Fruit fly (Drosophila melanogaster) whole organism, embryonic: ENCODE data around the gene sbr.

Experiments used
- Asciz ChIP-seq: fragments of 200-800 bp; sonication (Bioruptor generic); optimal IDR thresholded peaks from 2 replicates; lab custom pipeline; 2017; ENCODE audit warnings: missing biosample characterization, mild to moderate bottlenecking, missing genetic modification characterization, missing genetic modification reagents
- Atf3 ChIP-seq: fragments of 200-800 bp; sonication (Bioruptor generic); optimal IDR thresholded peaks from 3 replicates; lab custom pipeline; 2016; ENCODE audit warnings: missing biosample characterization, missing genetic modification characterization
- CG10462 ChIP-seq: fragments of 200-800 bp; sonication (Bioruptor generic); optimal IDR thresholded peaks from 2 replicates; lab custom pipeline; 2016; ENCODE audit warnings: missing biosample characterization, missing genetic modification characterization
- CG11560 ChIP-seq: fragments of 200-800 bp; sonication (Bioruptor generic); IDR thresholded peaks from 3 replicates; pipeline ENCODE4 v1.3.6; 2022; ENCODE audit warnings: missing biosample characterization, missing genetic modification characterization
- CG14441 ChIP-seq: fragments of 200-800 bp; sonication (Bioruptor generic); IDR thresholded peaks from 2 replicates; pipeline ENCODE4 v1.3.6; 2022; ENCODE audit warnings: missing biosample characterization, missing genetic modification characterization
- CG14710 ChIP-seq: fragments of 200-800 bp; sonication (Bioruptor generic); optimal IDR thresholded peaks from 3 replicates; lab custom pipeline; 2019; ENCODE audit warnings: missing biosample characterization, mild to moderate bottlenecking, missing genetic modification characterization, moderate library complexity
- CG15269 ChIP-seq: fragments of 200-800 bp; sonication (Bioruptor generic); optimal IDR thresholded peaks from 2 replicates; lab custom pipeline; 2018; ENCODE audit warnings: missing biosample characterization, mild to moderate bottlenecking, missing genetic modification characterization, moderate library complexity
- CG17328 ChIP-seq: fragments of 200-800 bp; sonication (Bioruptor generic); IDR thresholded peaks from 2 replicates; pipeline ENCODE4 v1.3.6; 2022; ENCODE audit warnings: missing biosample characterization, missing genetic modification characterization
- CG18476 ChIP-seq: fragments of 200-800 bp; sonication (Bioruptor generic); optimal IDR thresholded peaks from 2 replicates; lab custom pipeline; 2016; ENCODE audit warnings: missing biosample characterization, mild to moderate bottlenecking, missing genetic modification characterization
- CG2202 ChIP-seq: fragments of 200-800 bp; sonication (Bioruptor generic); optimal IDR thresholded peaks from 2 replicates; lab custom pipeline; 2018; ENCODE audit warnings: missing biosample characterization, mild to moderate bottlenecking, missing genetic modification characterization
- CG30431 ChIP-seq: fragments of 200-800 bp; sonication (Bioruptor generic); optimal IDR thresholded peaks from 2 replicates; lab custom pipeline; 2017; ENCODE audit warnings: missing biosample characterization, missing genetic modification characterization
- CG33213 ChIP-seq: fragments of 200-800 bp; sonication (Bioruptor generic); optimal IDR thresholded peaks from 3 replicates; lab custom pipeline; 2016; ENCODE audit warnings: missing biosample characterization, missing genetic modification characterization
- CG6654 ChIP-seq: fragments of 200-800 bp; sonication (Bioruptor generic); optimal IDR thresholded peaks from 2 replicates; lab custom pipeline; 2017; ENCODE audit warnings: missing biosample characterization, mild to moderate bottlenecking, missing genetic modification characterization
- CG6683 ChIP-seq: fragments of 200-800 bp; sonication (Bioruptor generic); optimal IDR thresholded peaks from 2 replicates; lab custom pipeline; 2017; ENCODE audit warnings: missing biosample characterization, mild to moderate bottlenecking, missing genetic modification characterization, missing genetic modification reagents
- CG6689 ChIP-seq: fragments of 200-800 bp; sonication (Bioruptor generic); IDR thresholded peaks from 2 replicates; pipeline ENCODE4 v1.3.6; 2022; ENCODE audit warnings: missing biosample characterization, missing genetic modification characterization
- CG8765 ChIP-seq: fragments of 200-800 bp; sonication (Bioruptor generic); IDR thresholded peaks from 2 replicates; pipeline ENCODE4 v1.3.6; 2022; ENCODE audit warnings: missing biosample characterization, missing genetic modification characterization
- CG9437 ChIP-seq: fragments of 200-800 bp; sonication (Bioruptor generic); optimal IDR thresholded peaks from 2 replicates; lab custom pipeline; 2018; ENCODE audit warnings: missing biosample characterization, mild to moderate bottlenecking, missing genetic modification characterization
- CG9609 ChIP-seq: fragments of 200-800 bp; sonication (Bioruptor generic); optimal IDR thresholded peaks from 3 replicates; lab custom pipeline; 2016; ENCODE audit warnings: missing biosample characterization, missing genetic modification characterization
- Camta ChIP-seq: fragments of 200-800 bp; sonication (Bioruptor generic); optimal IDR thresholded peaks from 2 replicates; lab custom pipeline; 2016; ENCODE audit warnings: missing biosample characterization, missing genetic modification characterization
- CkIIα-i1 ChIP-seq: fragments of 200-800 bp; sonication (Bioruptor generic); IDR thresholded peaks from 2 replicates; pipeline ENCODE4 v1.3.6; 2022; ENCODE audit warnings: missing biosample characterization, missing genetic modification characterization
- Dip2 ChIP-seq: fragments of 200-800 bp; sonication (Bioruptor generic); IDR thresholded peaks from 2 replicates; pipeline ENCODE4 v1.3.6; 2022; ENCODE audit warnings: missing biosample characterization, missing genetic modification characterization
- Drgx ChIP-seq: fragments of 200-800 bp; sonication (Bioruptor generic); IDR thresholded peaks from 2 replicates; pipeline ENCODE4 v1.3.6; 2022; ENCODE audit warnings: missing biosample characterization, missing genetic modification characterization
- H15 ChIP-seq: fragments of 200-800 bp; sonication (Bioruptor generic); IDR thresholded peaks from 3 replicates; pipeline ENCODE4 v1.3.6; 2022; ENCODE audit warnings: missing biosample characterization, missing genetic modification characterization
- HLH3B ChIP-seq: fragments of 200-800 bp; sonication (Bioruptor generic); IDR thresholded peaks from 2 replicates; pipeline ENCODE4 v1.3.6; 2022; ENCODE audit warnings: missing biosample characterization, missing genetic modification characterization
- Hand ChIP-seq: fragments of 200-800 bp; sonication (Bioruptor generic); optimal IDR thresholded peaks from 2 replicates; lab custom pipeline; 2017; ENCODE audit warnings: mild to moderate bottlenecking, missing biosample characterization, missing genetic modification reagents, missing genetic modification characterization
- HmgD ChIP-seq: fragments of 200-800 bp; sonication (Bioruptor generic); optimal IDR thresholded peaks from 3 replicates; lab custom pipeline; 2016; ENCODE audit warnings: missing biosample characterization, missing genetic modification characterization
- Lim3 ChIP-seq: fragments of 200-800 bp; sonication (Bioruptor generic); IDR thresholded peaks from 2 replicates; pipeline ENCODE4 v1.3.6; 2022; ENCODE audit warnings: missing biosample characterization, missing genetic modification characterization
- MTF-1 ChIP-seq: fragments of 200-800 bp; sonication (Bioruptor generic); optimal IDR thresholded peaks from 2 replicates; lab custom pipeline; 2018; ENCODE audit warnings: missing biosample characterization, mild to moderate bottlenecking, missing genetic modification characterization, borderline replicate concordance
- Oli ChIP-seq: fragments of 200-800 bp; sonication (Bioruptor generic); optimal IDR thresholded peaks from 2 replicates; lab custom pipeline; 2018; ENCODE audit warnings: missing biosample characterization, mild to moderate bottlenecking, missing genetic modification characterization, moderate library complexity
- Sox102F ChIP-seq: fragments of 200-800 bp; sonication (Bioruptor generic); optimal IDR thresholded peaks from 2 replicates; lab custom pipeline; 2018; ENCODE audit warnings: missing biosample characterization, mild to moderate bottlenecking, missing genetic modification characterization, moderate library complexity
- Usf ChIP-seq: fragments of 200-800 bp; sonication (Bioruptor generic); optimal IDR thresholded peaks from 2 replicates; lab custom pipeline; 2017; ENCODE audit warnings: missing genotype, missing biosample characterization, missing genetic modification characterization
- Xbp1 ChIP-seq: fragments of 200-800 bp; sonication (Bioruptor generic); optimal IDR thresholded peaks from 3 replicates; lab custom pipeline; 2016; ENCODE audit warnings: missing biosample characterization, mild to moderate bottlenecking, missing genetic modification characterization
- al ChIP-seq: fragments of 200-800 bp; sonication (Bioruptor generic); IDR thresholded peaks from 2 replicates; pipeline ENCODE4 v1.3.6; 2022; ENCODE audit warnings: missing biosample characterization, missing genetic modification characterization
- crol ChIP-seq: fragments of 200-800 bp; sonication (Bioruptor generic); IDR thresholded peaks from 2 replicates; pipeline ENCODE4 v1.3.6; 2022; ENCODE audit warnings: missing biosample characterization, missing genetic modification characterization
- dpn ChIP-seq, 2 experiments: fragments of 200-800 bp; sonication (Bioruptor generic); optimal IDR thresholded peaks; 3 replicates each; lab custom pipeline; 2016; ENCODE audit warnings: missing biosample characterization in 2 of 2, missing genetic modification characterization in 2 of 2
- esg ChIP-seq: fragments of 200-800 bp; sonication (Bioruptor generic); conservative IDR thresholded peaks from 2 replicates; pipeline ENCODE4 v1.3.6; 2022; ENCODE audit warnings: missing biosample characterization, missing genetic modification characterization
- fd3F ChIP-seq: fragments of 200-800 bp; sonication (Bioruptor generic); optimal IDR thresholded peaks from 2 replicates; lab custom pipeline; 2018; ENCODE audit warnings: missing biosample characterization, mild to moderate bottlenecking, missing genetic modification characterization, moderate library complexity
- ind ChIP-seq: fragments of 200-800 bp; sonication (Bioruptor generic); optimal IDR thresholded peaks from 3 replicates; lab custom pipeline; 2016; ENCODE audit warnings: missing biosample characterization, missing genetic modification characterization
- klu ChIP-seq: fragments of 200-800 bp; sonication (Bioruptor generic); IDR thresholded peaks from 2 replicates; pipeline ENCODE4 v1.3.6; 2022; ENCODE audit warnings: missing biosample characterization, missing genetic modification characterization
- lilli ChIP-seq: fragments of 200-800 bp; sonication (Bioruptor generic); optimal IDR thresholded peaks from 3 replicates; lab custom pipeline; 2016; ENCODE audit warnings: missing biosample characterization, missing genetic modification characterization
- luna ChIP-seq: fragments of 200-800 bp; sonication (Bioruptor generic); optimal IDR thresholded peaks from 2 replicates; lab custom pipeline; 2016; ENCODE audit warnings: missing biosample characterization, missing genetic modification characterization
- pfk ChIP-seq: fragments of 200-800 bp; sonication (Bioruptor generic); optimal IDR thresholded peaks from 2 replicates; lab custom pipeline; 2018; ENCODE audit warnings: missing biosample characterization, mild to moderate bottlenecking, missing genetic modification characterization, moderate library complexity
- pum ChIP-seq: fragments of 200-800 bp; sonication (Bioruptor generic); optimal IDR thresholded peaks from 2 replicates; lab custom pipeline; 2016; ENCODE audit warnings: missing biosample characterization, missing genetic modification characterization
- ro ChIP-seq: fragments of 200-800 bp; sonication (Bioruptor generic); IDR thresholded peaks from 2 replicates; pipeline ENCODE4 v1.3.6; 2022; ENCODE audit warnings: missing biosample characterization, missing genetic modification characterization
- seq ChIP-seq: fragments of 200-800 bp; sonication (Bioruptor generic); IDR thresholded peaks from 2 replicates; pipeline ENCODE4 v1.3.6; 2022; ENCODE audit warnings: missing biosample characterization, missing genetic modification characterization
- sim ChIP-seq: fragments of 200-800 bp; sonication (Bioruptor generic); IDR thresholded peaks from 2 replicates; pipeline ENCODE4 v1.3.6; 2022; ENCODE audit warnings: missing biosample characterization, missing genetic modification characterization
- sob ChIP-seq: fragments of 200-800 bp; sonication (Bioruptor generic); IDR thresholded peaks from 2 replicates; pipeline ENCODE4 v1.3.6; 2022; ENCODE audit warnings: missing biosample characterization, missing genetic modification characterization
- stc ChIP-seq: fragments of 200-800 bp; sonication (Bioruptor generic); IDR thresholded peaks from 2 replicates; pipeline ENCODE4 v1.3.6; 2022; ENCODE audit warnings: missing biosample characterization, missing genetic modification characterization
- tin ChIP-seq: fragments of 200-800 bp; sonication (Bioruptor generic); optimal IDR thresholded peaks from 3 replicates; lab custom pipeline; 2016; ENCODE audit warnings: missing biosample characterization, missing genetic modification characterization
- trh ChIP-seq: fragments of 200-800 bp; sonication (Bioruptor generic); optimal IDR thresholded peaks from 2 replicates; lab custom pipeline; 2016; ENCODE audit warnings: missing biosample characterization, missing genetic modification characterization
- usp ChIP-seq: fragments of >200 bp; optimal IDR thresholded peaks from 2 replicates; lab custom pipeline; 2017; ENCODE audit warnings: missing biosample characterization, missing genetic modification characterization
- zf30C ChIP-seq: fragments of 200-800 bp; sonication (Bioruptor generic); optimal IDR thresholded peaks from 3 replicates; lab custom pipeline; 2018; ENCODE audit warnings: missing biosample characterization, mild to moderate bottlenecking, missing genetic modification characterization

The sbr gene

dm6 chrX:10832369-10832768 is 14.5 kb downstream of the sbr start (continued):
- TF ChIP-seq CG10462 (GFP tag; lab: Kevin White, UChicago): peak; percentile 22
- peak; percentile 6 for TF ChIP-seq Asciz
- no peak for TF ChIP-seq sim
- TF ChIP-seq pum (GFP tag; lab: Kevin White, UChicago): peak; percentile 70
- peak; percentile 34 for TF ChIP-seq CG18476
- no peak for TF ChIP-seq klu (GFP tag; lab: Robert Waterston, UW)
- TF ChIP-seq Lim3: no peak
- TF ChIP-seq pfk (GFP tag; lab: Kevin White, UChicago): no peak
- TF ChIP-seq trh (GFP tag; lab: Kevin White, UChicago): peak; percentile 50
- no peak for TF ChIP-seq CG11560 (tag; lab: Robert Waterston, UW)
- no peak for TF ChIP-seq usp (GFP tag; lab: Kevin White, UChicago)
- peak; percentile 86 for TF ChIP-seq Xbp1 (GFP tag; lab: Kevin White, UChicago)
- peak; percentile 48; the same call in 1 of the 2 replicates for TF ChIP-seq CG17328 (GFP tag; lab: Robert Waterston, UW)
- TF ChIP-seq Atf3: peak; percentile 42
- TF ChIP-seq luna (GFP tag; lab: Kevin White, UChicago): no peak
- peak; percentile 70 for TF ChIP-seq CG9437 (GFP tag; lab: Kevin White, UChicago)
- peak; percentile 36 for TF ChIP-seq fd3F (GFP tag; lab: Kevin White, UChicago)
- TF ChIP-seq seq (GFP tag; lab: Robert Waterston, UW): no peak
- peak; percentile 35 for TF ChIP-seq CG30431
- peak; percentile 46; the same call in 1 of the 3 replicates for TF ChIP-seq H15
- TF ChIP-seq ro: no peak
- TF ChIP-seq CG15269 (tag; lab: Kevin White, UChicago): peak; percentile 61
- no peak for TF ChIP-seq CG6654 (GFP tag; lab: Kevin White, UChicago)
- TF ChIP-seq stc: no peak
- no peak for TF ChIP-seq zf30C
- TF ChIP-seq HLH3B: peak; percentile 56
- no peak for TF ChIP-seq CG6689 (GFP tag; lab: Robert Waterston, UW)
- 0 out of 2 replicates have a peak, but pooled peaks have one; percentile 15 for TF ChIP-seq esg (GFP tag; lab: Robert Waterston, UW)
- no peak for TF ChIP-seq Drgx
- peak; percentile 22; the same call in 1 of the 2 replicates for TF ChIP-seq al (GFP tag; lab: Robert Waterston, UW)
- peak; percentile 48 for TF ChIP-seq Oli (tag; lab: Kevin White, UChicago)
- peak; percentile 57 for TF ChIP-seq ind (GFP tag; lab: Kevin White, UChicago)
- TF ChIP-seq HmgD (GFP tag; lab: Kevin White, UChicago): peak; percentile 30
- peak; percentile 69 for TF ChIP-seq lilli (GFP tag; lab: Kevin White, UChicago)
- no peak for TF ChIP-seq CkIIα-i1 (GFP tag; lab: Robert Waterston, UW)
- peak; percentile 17 for TF ChIP-seq MTF-1 (GFP tag; lab: Kevin White, UChicago)
- TF ChIP-seq dpn (GFP tag; optimal IDR thresholded peaks at IDR 0.05; lab: Kevin White, UChicago): peak; percentile 71
- TF ChIP-seq Camta (GFP tag; lab: Kevin White, UChicago): peak; percentile 17
- TF ChIP-seq Dip2 (GFP tag; lab: Robert Waterston, UW): no peak
- TF ChIP-seq CG2202: no peak
- 0 out of 2 replicates have a peak, but pooled peaks have one; percentile 6 for TF ChIP-seq CG8765 (GFP tag; lab: Robert Waterston, UW)
- peak; percentile 77 for TF ChIP-seq CG33213 (GFP tag; lab: Kevin White, UChicago)
- TF ChIP-seq Hand (GFP tag; lab: Kevin White, UChicago): no peak
- peak; percentile 75 for TF ChIP-seq CG14441 (GFP tag; lab: Robert Waterston, UW)
- TF ChIP-seq CG14710: peak; percentile 46
- TF ChIP-seq Sox102F (GFP tag; lab: Kevin White, UChicago): peak; percentile 72
- TF ChIP-seq tin (GFP tag; lab: Kevin White, UChicago): peak; percentile 68
- TF ChIP-seq CG9609 (GFP tag; lab: Kevin White, UChicago): peak; percentile 47
- TF ChIP-seq Usf (GFP tag; lab: Kevin White, UChicago): peak; percentile 20
- no peak for TF ChIP-seq CG6683 (GFP tag; lab: Kevin White, UChicago)
- no peak for TF ChIP-seq crol (GFP tag; lab: Robert Waterston, UW)
- TF ChIP-seq sob (GFP tag; lab: Robert Waterston, UW): peak; percentile 68; the same call in 1 of the 2 replicates
